Worm (Caenorhabditis elegans) whole organism, L4/young adult: Measurements from ENCODE around the gene ZK688.4.

Experiments used
- W03F9.2 ChIP-seq: fragments of 150-350 bp; optimal IDR thresholded peaks from 2 replicates; lab custom pipeline; 2014; ENCODE audit warnings: missing biosample characterization, missing genetic modification characterization
- dao-5 ChIP-seq: sonication (generic microtip); optimal IDR thresholded peaks from 2 replicates; lab custom pipeline; 2016; ENCODE audit warnings: missing genotype, missing genetic modification characterization, moderate library complexity, missing compliant biosample characterization

ce11 chrIII:7884863-7885262, 10.0 kb upstream of the ZK688.4 start, which contains the start of gene ZK688.11:
- TF ChIP-seq W03F9.2 (tag; lab: Kevin White, UChicago) (no peak), dao-5 (tag; lab: Kevin White, UChicago) (no peak)
